Worm (Caenorhabditis elegans): ENCODE results near the gene T12A7.6.

Gene T12A7.6

ce11 chrIV:11793170-11793569 is 44.1 kb downstream of the T12A7.6 start:
- TF ChIP-seq ref-1 (GFP tag; conservative IDR thresholded peaks at IDR 0.05) (no peak), klf-2 (GFP tag; conservative IDR thresholded peaks at IDR 0.05) (no peak), cog-1 (tag; optimal IDR thresholded peaks at IDR 0.05) (no peak), flt-1 (GFP tag; IDR thresholded peaks at IDR 0.05) (peak; percentile 21; the same call in 1 of the 2 replicates), T22C8.4 (GFP tag; IDR thresholded peaks at IDR 0.05) (no peak), ztf-23 (GFP tag; IDR thresholded peaks at IDR 0.05) (0 out of 2 replicates have a peak, but pooled peaks have one; percentile 28), tab-1 (GFP tag; IDR thresholded peaks at IDR 0.05) (no peak), med-1 (GFP tag; optimal IDR thresholded peaks at IDR 0.05; ENCODE audit: insufficient read depth) (no peak), ztf-29 (GFP tag; IDR thresholded peaks at IDR 0.05) (no peak)

- TF ChIP-seq klf-2 (GFP tag; conservative IDR thresholded peaks at IDR 0.05), result no peak
- TF ChIP-seq ref-1 (GFP tag; conservative IDR thresholded peaks at IDR 0.05), result no peak
- TF ChIP-seq ztf-29 (GFP tag; IDR thresholded peaks at IDR 0.05), result no peak
- no peak for TF ChIP-seq tab-1 (GFP tag; IDR thresholded peaks at IDR 0.05)
Observed at ce11 chrIV:11795964-11796363, 46.9 kb downstream of the T12A7.6 start.

- TF ChIP-seq med-1 (GFP tag; optimal IDR thresholded peaks at IDR 0.05; ENCODE audit: insufficient read depth) (no peak), tab-1 (GFP tag; IDR thresholded peaks at IDR 0.05) (no peak), flt-1 (GFP tag; IDR thresholded peaks at IDR 0.05) (no peak)
Observed at ce11 chrIV:11796818-11797217, 47.8 kb downstream of the T12A7.6 start.

- TF ChIP-seq ref-1 (GFP tag; conservative IDR thresholded peaks at IDR 0.05), result no peak
- TF ChIP-seq tab-1 (GFP tag; IDR thresholded peaks at IDR 0.05), result no peak
- TF ChIP-seq flt-1 (GFP tag; IDR thresholded peaks at IDR 0.05), result no peak
- TF ChIP-seq ztf-23 (GFP tag; IDR thresholded peaks at IDR 0.05), result no peak
Observed at ce11 chrIV:11799240-11799639, 50.2 kb downstream of the T12A7.6 start.

Data from whole organism, midembryonic.